Worm (Caenorhabditis elegans) whole organism, early embryonic: ENCODE data around the gene ddx-23.

Source experiments
- B0310.2 ChIP-seq: sonication (generic microtip); optimal IDR thresholded peaks from 2 replicates; lab custom pipeline; 2016; ENCODE audit warnings: mild to moderate bottlenecking, missing genetic modification characterization, missing compliant biosample characterization
- F13C5.2 ChIP-seq: sonication (generic microtip); optimal IDR thresholded peaks from 2 replicates; lab custom pipeline; 2017; ENCODE audit warnings: mild to moderate bottlenecking, missing genetic modification characterization, inconsistent platforms, missing compliant biosample characterization
- ama-1 ChIP-seq: fragments of 150-350 bp; optimal IDR thresholded peaks from 2 replicates; lab custom pipeline; 2014
- ceh-13 ChIP-seq: fragments of 200-800 bp; sonication (Bioruptor generic); optimal IDR thresholded peaks from 2 replicates; lab custom pipeline; 2018; ENCODE audit warnings: mild to moderate bottlenecking, missing genetic modification characterization, missing compliant biosample characterization
- ceh-36 ChIP-seq: sonication (generic microtip); optimal IDR thresholded peaks from 2 replicates; lab custom pipeline; 2016; ENCODE audit warnings: missing genetic modification characterization, inconsistent platforms, missing compliant biosample characterization
- flt-1 ChIP-seq: fragments of 200-800 bp; sonication (Bioruptor generic); IDR thresholded peaks from 2 replicates; pipeline ENCODE4 v1.3.6; 2022; ENCODE audit warnings: missing genetic modification characterization, missing compliant biosample characterization
- hmbx-1 ChIP-seq: sonication (generic microtip); optimal IDR thresholded peaks from 2 replicates; lab custom pipeline; 2016; ENCODE audit warnings: mild to moderate bottlenecking, missing genetic modification characterization, missing compliant biosample characterization
- hnd-1 ChIP-seq: sonication (generic microtip); optimal IDR thresholded peaks from 2 replicates; lab custom pipeline; 2016; ENCODE audit warnings: missing genetic modification characterization, missing compliant biosample characterization
- pes-1 ChIP-seq: fragments of 200-800 bp; sonication (Bioruptor generic); IDR thresholded peaks from 2 replicates; pipeline ENCODE4 v1.3.6; 2022; ENCODE audit warnings: missing genetic modification reagents, missing genetic modification characterization, missing compliant biosample characterization
- scrt-1 ChIP-seq: fragments of 200-800 bp; sonication (Bioruptor generic); IDR thresholded peaks from 2 replicates; pipeline ENCODE4 v1.3.6; 2022; ENCODE audit warnings: missing genetic modification characterization, missing compliant biosample characterization
- tbx-11 ChIP-seq: fragments of 200-800 bp; sonication (Bioruptor generic); IDR thresholded peaks from 2 replicates; pipeline ENCODE4 v1.3.6; 2022; ENCODE audit warnings: missing genetic modification characterization, missing compliant biosample characterization

DNA sequence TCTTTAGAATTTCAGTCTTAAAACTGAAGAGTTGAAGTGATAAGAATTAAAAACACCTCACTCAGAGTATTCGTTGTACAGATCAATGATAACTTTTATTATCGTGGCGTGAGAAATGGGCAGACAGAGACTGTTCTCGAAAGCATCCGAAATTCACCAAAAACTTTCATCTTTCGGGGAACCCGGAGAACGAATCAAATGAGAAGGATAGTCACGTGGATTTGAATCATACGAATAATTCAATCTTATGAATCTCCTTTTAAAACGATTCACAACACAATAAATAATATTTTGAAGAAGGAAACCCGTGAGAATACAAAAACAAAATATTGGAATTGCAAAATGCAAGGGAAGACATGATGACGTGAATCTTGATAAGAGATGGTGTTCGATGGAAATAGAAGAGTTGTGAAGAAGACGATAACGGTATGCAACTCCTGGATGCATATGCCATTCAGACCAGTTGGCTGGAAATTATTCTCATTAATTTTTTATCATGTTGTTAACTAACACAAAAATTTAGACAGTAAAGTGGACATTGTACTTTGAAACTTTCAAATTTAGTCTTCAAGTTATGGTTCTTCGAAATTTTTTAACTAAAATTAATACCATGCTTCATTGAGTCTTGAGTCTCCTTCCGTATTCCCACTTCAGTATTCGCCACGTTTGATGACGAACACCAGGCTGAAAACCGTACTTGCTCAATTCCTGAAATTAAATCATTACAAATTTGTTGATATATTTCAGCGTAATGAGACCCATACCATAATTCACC lies 24.0 kb upstream of the ddx-23 start:
- TF ChIP-seq ama-1 (lab: Kevin White, UChicago) (no peak), tbx-11 (no peak), pes-1 (no peak), hmbx-1 (tag; lab: Kevin White, UChicago) (no peak), B0310.2 (tag; lab: Kevin White, UChicago) (no peak), scrt-1 (no peak), flt-1 (GFP tag; lab: Robert Waterston, UW) (no peak), ceh-36 (tag; lab: Kevin White, UChicago) (no peak), ceh-13 (GFP tag; lab: Kevin White, UChicago) (no peak), hnd-1 (tag; lab: Kevin White, UChicago) (no peak), F13C5.2 (tag; lab: Kevin White, UChicago) (no peak)
